Worm (Caenorhabditis elegans): ENCODE data around the gene sri-66.

ce11 chrV:17019690-17020089, 40.4 kb upstream of the sri-66 start, which contains the start of gene F49H6.17:
- TF ChIP-seq unc-62 (GFP tag; optimal IDR thresholded peaks at IDR 0.05) (no peak), efl-1 (GFP tag; optimal IDR thresholded peaks at IDR 0.05) (no peak), athp-1 (tag; optimal IDR thresholded peaks at IDR 0.05) (no peak), lag-1 (GFP tag; IDR thresholded peaks at IDR 0.05) (no peak), F55B11.4 (tag; optimal IDR thresholded peaks at IDR 0.05; ENCODE audit: borderline replicate concordance, insufficient read depth) (no peak), gei-17 (GFP tag; optimal IDR thresholded peaks at IDR 0.05) (no peak)

Measured in whole organism, young adult.